Worm (Caenorhabditis elegans): ENCODE data around the gene F13A7.12.

- no peak for TF ChIP-seq unc-62 (GFP tag; optimal IDR thresholded peaks at IDR 0.05)
- TF ChIP-seq nhr-237 (tag; optimal IDR thresholded peaks at IDR 0.05), result no peak
- no peak for TF ChIP-seq nhr-77 (tag; optimal IDR thresholded peaks at IDR 0.05)
- no peak for TF ChIP-seq egl-27 (tag; optimal IDR thresholded peaks at IDR 0.05)
- no peak for TF ChIP-seq lin-39 (tag; optimal IDR thresholded peaks at IDR 0.05)
- TF ChIP-seq tbx-2 (tag; optimal IDR thresholded peaks at IDR 0.05), result no peak
- TF ChIP-seq jun-1 (tag; optimal IDR thresholded peaks at IDR 0.05), result no peak
- no peak for TF ChIP-seq nhr-67 (tag; optimal IDR thresholded peaks at IDR 0.05)
- TF ChIP-seq elt-3 (tag; optimal IDR thresholded peaks at IDR 0.05), result no peak
- TF ChIP-seq ztf-11 (tag; optimal IDR thresholded peaks at IDR 0.05), result no peak
- TF ChIP-seq nhr-28 (tag; optimal IDR thresholded peaks at IDR 0.05), result no peak
These were observed 47.8 kb downstream of the F13A7.12 start, which contains the start of gene srh-141 for ce11 chrV:16443626-16444025.
